Worm (Caenorhabditis elegans) whole organism, mixed stage, embryonic: ENCODE measurements around the gene F55G1.7.

Experiments used
- blmp-1 ChIP-seq: fragments of 150-350 bp; optimal IDR thresholded peaks from 2 replicates; lab custom pipeline; 2014; ENCODE audit warnings: missing biosample characterization, missing genetic modification characterization
- ceh-39 ChIP-seq: fragments of 150-350 bp; optimal IDR thresholded peaks from 2 replicates; lab custom pipeline; 2014; ENCODE audit warnings: missing biosample characterization, missing genetic modification characterization
- ceh-83 ChIP-seq: fragments of 200-800 bp; sonication (Bioruptor generic); optimal IDR thresholded peaks from 2 replicates; lab custom pipeline; 2018; ENCODE audit warnings: mild to moderate bottlenecking, missing genetic modification characterization, missing compliant biosample characterization
- elt-1 ChIP-seq: sonication (generic microtip); optimal IDR thresholded peaks from 2 replicates; lab custom pipeline; 2017; ENCODE audit warnings: missing genetic modification characterization, mild to moderate bottlenecking, missing compliant biosample characterization, antibody characterized with exemption, moderate library complexity, borderline replicate concordance; ENCODE audit not compliant: insufficient read depth
- nhr-12 ChIP-seq: fragments of 150-350 bp; optimal IDR thresholded peaks from 2 replicates; lab custom pipeline; 2014; ENCODE audit warnings: missing biosample characterization, missing genetic modification characterization
- nhr-237 ChIP-seq: fragments of 150-350 bp; optimal IDR thresholded peaks from 2 replicates; lab custom pipeline; 2014; ENCODE audit warnings: missing biosample characterization, missing genetic modification characterization
- nhr-28 ChIP-seq: fragments of 150-350 bp; optimal IDR thresholded peaks from 2 replicates; lab custom pipeline; 2014; ENCODE audit warnings: missing biosample characterization, missing genetic modification characterization
- snpc-4 ChIP-seq: fragments of 150-350 bp; optimal IDR thresholded peaks from 2 replicates; lab custom pipeline; 2014; ENCODE audit warnings: missing biosample characterization, missing genetic modification characterization
- ztf-11 ChIP-seq: fragments of 150-350 bp; optimal IDR thresholded peaks from 2 replicates; lab custom pipeline; 2014; ENCODE audit warnings: missing biosample characterization, missing genetic modification characterization

ce11 chrIV:7465857-7466256 lies 3.8 kb downstream of the F55G1.7 start, which contains the start of gene F13B6.3:
- TF ChIP-seq ceh-39 (no peak), nhr-237 (tag; lab: Kevin White, UChicago) (no peak), snpc-4 (tag; lab: Kevin White, UChicago) (no peak), nhr-28 (tag; lab: Kevin White, UChicago) (no peak), elt-1 (tag; lab: Kevin White, UChicago) (no peak), ceh-83 (GFP tag; lab: Kevin White, UChicago) (no peak), nhr-12 (no peak), ztf-11 (no peak), blmp-1 (tag; lab: Kevin White, UChicago) (no peak)
